Fruit fly (Drosophila melanogaster) whole organism, prepupa: ENCODE data around the gene CG11360.
A peak's percentile ranks its signal among the peaks of the same experiment; 100 is the strongest.

Experiments
- Blimp-1 ChIP-seq: fragments of 200-800 bp; sonication (Bioruptor generic); optimal IDR thresholded peaks from 3 replicates; lab custom pipeline; 2017; ENCODE audit warnings: missing biosample characterization, missing genetic modification characterization, mild to moderate bottlenecking, moderate library complexity, missing genetic modification reagents
- CG10631 ChIP-seq: fragments of 200-800 bp; sonication (Bioruptor generic); optimal IDR thresholded peaks from 2 replicates; lab custom pipeline; 2016; ENCODE audit warnings: missing biosample characterization, missing genetic modification characterization
- CG10669 ChIP-seq: fragments of 200-800 bp; sonication (Bioruptor generic); optimal IDR thresholded peaks from 3 replicates; lab custom pipeline; 2018; ENCODE audit warnings: missing biosample characterization, mild to moderate bottlenecking, missing genetic modification characterization, moderate library complexity
- CG11294 ChIP-seq: fragments of 200-800 bp; sonication (Bioruptor generic); IDR thresholded peaks from 2 replicates; pipeline ENCODE4 v1.3.6; 2022; ENCODE audit warnings: missing biosample characterization, missing genetic modification characterization
- CG1621 ChIP-seq: fragments of 200-800 bp; sonication (Bioruptor generic); optimal IDR thresholded peaks from 3 replicates; lab custom pipeline; 2018; ENCODE audit warnings: missing biosample characterization, mild to moderate bottlenecking, missing genetic modification characterization
- CG16779 ChIP-seq: fragments of 200-800 bp; sonication (Bioruptor generic); optimal IDR thresholded peaks from 3 replicates; lab custom pipeline; 2017; ENCODE audit warnings: missing biosample characterization, mild to moderate bottlenecking, missing genetic modification characterization
- CG3032 ChIP-seq: fragments of 200-800 bp; optimal IDR thresholded peaks from 2 replicates; lab custom pipeline; 2019; ENCODE audit warnings: missing biosample characterization, mild to moderate bottlenecking, missing genetic modification characterization, moderate library complexity
- CG31627 ChIP-seq: fragments of 200-800 bp; sonication (Bioruptor generic); optimal IDR thresholded peaks from 3 replicates; lab custom pipeline; 2016; ENCODE audit warnings: missing biosample characterization, missing genetic modification characterization
- CG34406 ChIP-seq: fragments of 200-800 bp; sonication (Bioruptor generic); optimal IDR thresholded peaks from 3 replicates; lab custom pipeline; 2016; ENCODE audit warnings: missing biosample characterization, missing genetic modification characterization
- CG3919 ChIP-seq: fragments of 200-800 bp; sonication (Bioruptor generic); optimal IDR thresholded peaks from 3 replicates; lab custom pipeline; 2016; ENCODE audit warnings: missing biosample characterization, missing genetic modification characterization
- CG6163 ChIP-seq: fragments of 200-800 bp; sonication (Bioruptor generic); IDR thresholded peaks from 3 replicates; pipeline ENCODE4 v1.3.6; 2022; ENCODE audit warnings: missing biosample characterization, missing genetic modification characterization
- CG6276 ChIP-seq: fragments of 200-800 bp; sonication (Bioruptor generic); optimal IDR thresholded peaks from 2 replicates; lab custom pipeline; 2017; ENCODE audit warnings: missing biosample characterization, mild to moderate bottlenecking, missing genetic modification characterization
- CG6854 ChIP-seq: fragments of 200-800 bp; sonication (Bioruptor generic); optimal IDR thresholded peaks from 2 replicates; lab custom pipeline; 2017; ENCODE audit warnings: missing biosample characterization, mild to moderate bottlenecking, missing genetic modification characterization
- CG7368 ChIP-seq: fragments of 200-800 bp; sonication (Bioruptor generic); optimal IDR thresholded peaks from 3 replicates; lab custom pipeline; 2016; ENCODE audit warnings: missing biosample characterization, missing genetic modification characterization
- CG8119 ChIP-seq: fragments of 200-800 bp; sonication (Bioruptor generic); IDR thresholded peaks from 3 replicates; pipeline ENCODE4 v1.3.6; 2022; ENCODE audit warnings: missing biosample characterization, missing genetic modification characterization
- CG8632 ChIP-seq: fragments of 200-800 bp; sonication (Bioruptor generic); optimal IDR thresholded peaks from 3 replicates; lab custom pipeline; 2016; ENCODE audit warnings: missing biosample characterization, missing genetic modification characterization
- Eip75B ChIP-seq: fragments of 200-800 bp; sonication (Bioruptor generic); optimal IDR thresholded peaks from 3 replicates; lab custom pipeline; 2016; ENCODE audit warnings: missing biosample characterization, missing genetic modification characterization
- Eip78C ChIP-seq: fragments of 200-800 bp; sonication (Bioruptor generic); peaks from one replicate; lab custom pipeline; 2016; ENCODE audit warnings: missing biosample characterization, missing genetic modification characterization
- Eip93F ChIP-seq: fragments of 200-800 bp; sonication (Bioruptor generic); optimal IDR thresholded peaks from 2 replicates; lab custom pipeline; 2016; ENCODE audit warnings: missing biosample characterization, mild to moderate bottlenecking, missing genetic modification characterization
- Ets96B ChIP-seq: fragments of 200-800 bp; optimal IDR thresholded peaks from 2 replicates; lab custom pipeline; 2019; ENCODE audit warnings: missing biosample characterization, mild to moderate bottlenecking, missing genetic modification characterization, moderate library complexity
- Gug ChIP-seq: fragments of 200-800 bp; sonication (Bioruptor generic); IDR thresholded peaks from 2 replicates; pipeline ENCODE4 v1.3.6; 2022; ENCODE audit warnings: missing biosample characterization, missing genetic modification characterization
- Hr38 ChIP-seq: sonication (Bioruptor generic); optimal IDR thresholded peaks from 2 replicates; lab custom pipeline; 2016; ENCODE audit warnings: missing biosample characterization, missing genetic modification characterization
- Hr39 ChIP-seq: fragments of 200-800 bp; sonication (Bioruptor generic); optimal IDR thresholded peaks from 2 replicates; lab custom pipeline; 2016; ENCODE audit warnings: missing biosample characterization, missing genetic modification characterization
- Hr4 ChIP-seq: fragments of 200-800 bp; sonication (Bioruptor generic); optimal IDR thresholded peaks from 3 replicates; lab custom pipeline; 2016; ENCODE audit warnings: missing biosample characterization, missing genetic modification characterization
- Lpt ChIP-seq: fragments of 200-800 bp; sonication (Bioruptor generic); optimal IDR thresholded peaks from 3 replicates; lab custom pipeline; 2016; ENCODE audit warnings: missing biosample characterization, missing genetic modification characterization
- Met ChIP-seq: fragments of 200-800 bp; sonication (Bioruptor generic); optimal IDR thresholded peaks from 3 replicates; lab custom pipeline; 2016; ENCODE audit warnings: missing biosample characterization, missing genetic modification characterization
- OdsH ChIP-seq: fragments of 200-800 bp; sonication (Bioruptor generic); optimal IDR thresholded peaks from 3 replicates; lab custom pipeline; 2016; ENCODE audit warnings: missing biosample characterization, missing genetic modification characterization
- Smox ChIP-seq: fragments of 200-800 bp; sonication (Bioruptor generic); optimal IDR thresholded peaks from 3 replicates; lab custom pipeline; 2016; ENCODE audit warnings: missing biosample characterization, missing genetic modification characterization
- Sox102F ChIP-seq: fragments of 200-800 bp; sonication (Bioruptor generic); optimal IDR thresholded peaks from 2 replicates; lab custom pipeline; 2016; ENCODE audit warnings: missing biosample characterization, mild to moderate bottlenecking, missing genetic modification characterization
- Sox14 ChIP-seq: fragments of 200-800 bp; sonication (Bioruptor generic); optimal IDR thresholded peaks from 3 replicates; lab custom pipeline; 2016; ENCODE audit warnings: missing biosample characterization, missing genetic modification characterization
- Sox15 ChIP-seq: fragments of 200-800 bp; sonication (Bioruptor generic); optimal IDR thresholded peaks from 3 replicates; lab custom pipeline; 2016; ENCODE audit warnings: missing biosample characterization, missing genetic modification characterization
- achi ChIP-seq: fragments of 200-800 bp; sonication (Bioruptor generic); optimal IDR thresholded peaks from 3 replicates; lab custom pipeline; 2016; ENCODE audit warnings: missing biosample characterization, missing genetic modification characterization
- acj6 ChIP-seq: fragments of 200-800 bp; sonication (Bioruptor generic); optimal IDR thresholded peaks from 3 replicates; lab custom pipeline; 2016; ENCODE audit warnings: missing biosample characterization, missing genetic modification characterization
- cyc ChIP-seq: fragments of 200-800 bp; sonication (Bioruptor generic); optimal IDR thresholded peaks from 3 replicates; lab custom pipeline; 2016; ENCODE audit warnings: missing biosample characterization, missing genetic modification characterization
- esn ChIP-seq: fragments of 200-800 bp; sonication (Bioruptor generic); optimal IDR thresholded peaks from 2 replicates; lab custom pipeline; 2016; ENCODE audit warnings: missing biosample characterization, mild to moderate bottlenecking, missing genetic modification characterization, moderate library complexity
- fd59A ChIP-seq: fragments of 200-800 bp; sonication (Bioruptor generic); optimal IDR thresholded peaks from 2 replicates; lab custom pipeline; 2017; ENCODE audit warnings: missing biosample characterization, mild to moderate bottlenecking, missing genetic modification characterization, missing genetic modification reagents
- fd85E ChIP-seq: fragments of 200-800 bp; sonication (Bioruptor generic); optimal IDR thresholded peaks from 3 replicates; lab custom pipeline; 2016; ENCODE audit warnings: missing biosample characterization, missing genetic modification characterization
- lz ChIP-seq: fragments of 200-800 bp; sonication (Bioruptor generic); optimal IDR thresholded peaks from 3 replicates; lab custom pipeline; 2016; ENCODE audit warnings: missing biosample characterization, missing genetic modification characterization
- spab ChIP-seq: fragments of 200-800 bp; sonication (Bioruptor generic); optimal IDR thresholded peaks from 2 replicates; lab custom pipeline; 2017; ENCODE audit warnings: missing biosample characterization, mild to moderate bottlenecking, missing genetic modification characterization, missing genetic modification reagents
- svp ChIP-seq: fragments of 200-800 bp; sonication (Bioruptor generic); peaks from one replicate; lab custom pipeline; 2016; ENCODE audit warnings: missing biosample characterization, missing genetic modification characterization
- topi ChIP-seq: fragments of 200-800 bp; sonication (Bioruptor generic); optimal IDR thresholded peaks from 3 replicates; lab custom pipeline; 2016; ENCODE audit warnings: missing biosample characterization, missing genetic modification characterization
- vri ChIP-seq: fragments of 200-800 bp; sonication (Bioruptor generic); optimal IDR thresholded peaks from 3 replicates; lab custom pipeline; 2016; ENCODE audit warnings: missing biosample characterization, mild to moderate bottlenecking, missing genetic modification characterization

CG11360 gene

dm6 chr4:663055-663670, 7.8 kb upstream of the CG11360 start, which contains the start of the genes CG46466 and Slip1 (continued):
- TF ChIP-seq CG3919 (GFP tag; lab: Kevin White, UChicago) (no peak), CG10669 (GFP tag; lab: Kevin White, UChicago) (no peak), achi (peak; percentile 47), Met (GFP tag; lab: Kevin White, UChicago) (peak; percentile 7), cyc (GFP tag; lab: Kevin White, UChicago) (peak; percentile 40), CG31627 (peak; percentile 49), CG6163 (no peak), Eip78C (GFP tag; lab: Kevin White, UChicago) (peak; percentile 67), CG6854 (no peak), OdsH (GFP tag; lab: Kevin White, UChicago) (peak; percentile 56), CG10631 (peak; percentile 45), svp (GFP tag; lab: Kevin White, UChicago) (no peak)

dm6 chr4:664277-664676, 6.7 kb upstream of the CG11360 start:
- TF ChIP-seq Eip78C (GFP tag; lab: Kevin White, UChicago) (no peak), fd59A (no peak), Sox102F (GFP tag; lab: Kevin White, UChicago) (no peak), esn (GFP tag; lab: Kevin White, UChicago) (no peak), CG1621 (tag; lab: Kevin White, UChicago) (no peak), Lpt (no peak), Eip93F (no peak), Hr38 (GFP tag; lab: Kevin White, UChicago) (no peak), Met (GFP tag; lab: Kevin White, UChicago) (no peak), CG10669 (GFP tag; lab: Kevin White, UChicago) (no peak), Hr39 (GFP tag; lab: Kevin White, UChicago) (no peak), spab (GFP tag; lab: Kevin White, UChicago) (no peak), Smox (GFP tag; lab: Kevin White, UChicago) (no peak), CG34406 (GFP tag; lab: Kevin White, UChicago) (no peak), CG11294 (GFP tag; lab: Robert Waterston, UW) (no peak), Ets96B (tag; lab: Kevin White, UChicago) (no peak), CG8119 (GFP tag; lab: Robert Waterston, UW) (no peak), Hr4 (GFP tag; lab: Kevin White, UChicago) (no peak)

DNA sequence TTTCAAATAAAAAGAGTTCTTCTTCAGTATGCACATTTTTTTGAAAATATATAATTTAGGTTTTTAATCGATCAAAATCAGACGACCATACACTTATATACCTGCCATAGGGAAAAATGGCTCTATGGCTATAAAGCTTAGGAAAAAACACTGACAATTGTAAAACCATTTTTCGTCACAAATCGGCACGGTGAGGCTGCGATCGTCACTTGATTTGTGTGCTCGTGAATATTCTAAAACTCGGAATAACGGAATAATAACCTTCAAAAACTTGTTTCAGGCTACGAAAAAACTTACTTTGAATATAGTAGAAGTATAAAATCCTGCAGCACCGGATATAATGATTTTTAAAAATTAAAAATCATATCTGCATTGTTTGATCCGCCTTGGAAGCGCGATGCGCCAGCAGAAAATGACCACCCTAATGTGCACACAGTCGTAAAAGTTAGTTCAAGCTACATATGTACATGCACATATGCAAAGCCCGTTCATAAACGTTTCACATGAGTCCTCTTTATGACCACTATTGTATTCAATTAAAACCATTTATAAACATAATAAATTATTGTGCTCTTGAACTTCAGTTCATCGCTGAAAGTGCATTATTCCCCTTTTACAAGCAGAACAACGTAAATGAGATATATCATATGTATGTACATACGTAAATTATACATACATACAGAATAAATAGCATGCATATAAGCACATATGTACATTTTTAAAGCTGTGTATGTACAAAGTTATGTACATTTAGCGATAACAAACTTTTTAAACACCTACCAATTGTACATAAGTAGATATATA, 24.2 kb downstream of the CG11360 start:
- TF ChIP-seq Gug = no peak
- TF ChIP-seq spab (GFP tag; lab: Kevin White, UChicago) = no peak
- TF ChIP-seq CG6276 (GFP tag; lab: Kevin White, UChicago) = no peak
- TF ChIP-seq topi = peak; percentile 57
- TF ChIP-seq Eip78C (GFP tag; lab: Kevin White, UChicago) = peak; percentile 84
- TF ChIP-seq CG11294 (GFP tag; lab: Robert Waterston, UW) = no peak
- peak; percentile 51 for TF ChIP-seq Hr4 (GFP tag; lab: Kevin White, UChicago)
- peak; percentile 56 for TF ChIP-seq Met (GFP tag; lab: Kevin White, UChicago)
- peak; percentile 36 for TF ChIP-seq CG10631
- no peak for TF ChIP-seq CG6163
- no peak for TF ChIP-seq CG3919 (GFP tag; lab: Kevin White, UChicago)
- peak; percentile 38 for TF ChIP-seq CG8632 (GFP tag; lab: Kevin White, UChicago)
- TF ChIP-seq lz (GFP tag; lab: Kevin White, UChicago) = peak; percentile 50
- TF ChIP-seq OdsH (GFP tag; lab: Kevin White, UChicago) = peak; percentile 11
- peak; percentile 24 for TF ChIP-seq acj6 (GFP tag; lab: Kevin White, UChicago)
- TF ChIP-seq CG7368 (GFP tag; lab: Kevin White, UChicago) = no peak
- peak; percentile 71 for TF ChIP-seq Sox102F (GFP tag; lab: Kevin White, UChicago)
- TF ChIP-seq CG1621 (tag; lab: Kevin White, UChicago) = no peak
- TF ChIP-seq achi = no peak
- no peak for TF ChIP-seq Blimp-1
- TF ChIP-seq Eip75B (GFP tag; lab: Kevin White, UChicago) = peak; percentile 47
- peak; percentile 38 for TF ChIP-seq Hr39 (GFP tag; lab: Kevin White, UChicago)
- peak; percentile 44 for TF ChIP-seq cyc (GFP tag; lab: Kevin White, UChicago)
- no peak for TF ChIP-seq CG8119 (GFP tag; lab: Robert Waterston, UW)
- TF ChIP-seq esn (GFP tag; lab: Kevin White, UChicago) = peak; percentile 64
- no peak for TF ChIP-seq Sox15 (GFP tag; lab: Kevin White, UChicago)
- peak; percentile 15 for TF ChIP-seq CG6854
- no peak for TF ChIP-seq CG16779
- peak; percentile 35 for TF ChIP-seq Sox14 (GFP tag; lab: Kevin White, UChicago)
- no peak for TF ChIP-seq fd85E (GFP tag; lab: Kevin White, UChicago)
- TF ChIP-seq CG10669 (GFP tag; lab: Kevin White, UChicago) = no peak
- TF ChIP-seq CG34406 (GFP tag; lab: Kevin White, UChicago) = no peak
- TF ChIP-seq Eip93F = peak; percentile 17
- TF ChIP-seq CG3032 (tag; lab: Kevin White, UChicago) = peak; percentile 42
- TF ChIP-seq Hr38 (GFP tag; lab: Kevin White, UChicago) = no peak
- TF ChIP-seq fd59A = no peak
- TF ChIP-seq vri = no peak
